Worm (Caenorhabditis elegans) whole organism, late embryonic: ENCODE data around the gene F58F12.1.

Experiments used
- C38D4.7 ChIP-seq: fragments of 200-800 bp; sonication (Bioruptor generic); optimal IDR thresholded peaks from 2 replicates; lab custom pipeline; 2018; ENCODE audit warnings: mild to moderate bottlenecking, missing genetic modification characterization, moderate library complexity, missing compliant biosample characterization
- K02D7.2 ChIP-seq: sonication (generic microtip); optimal IDR thresholded peaks from 2 replicates; lab custom pipeline; 2017; ENCODE audit warnings: mild to moderate bottlenecking, missing genetic modification characterization, missing compliant biosample characterization
- T23F11.4 ChIP-seq: fragments of 200-800 bp; sonication (Bioruptor generic); optimal IDR thresholded peaks from 2 replicates; lab custom pipeline; 2018; ENCODE audit warnings: mild to moderate bottlenecking, missing genetic modification characterization, missing compliant biosample characterization
- Y22D7AL.16 ChIP-seq: sonication (generic microtip); optimal IDR thresholded peaks from 2 replicates; lab custom pipeline; 2016; ENCODE audit warnings: missing genetic modification characterization, missing compliant biosample characterization
- ahr-1 ChIP-seq: sonication (generic microtip); optimal IDR thresholded peaks from 2 replicates; lab custom pipeline; 2016; ENCODE audit warnings: missing genetic modification characterization, missing compliant biosample characterization
- ceh-14 ChIP-seq: sonication (generic microtip); optimal IDR thresholded peaks from 2 replicates; lab custom pipeline; 2016; ENCODE audit warnings: missing genotype, missing genetic modification characterization, missing compliant biosample characterization
- ceh-19 ChIP-seq: fragments of 200-800 bp; sonication (Bioruptor generic); optimal IDR thresholded peaks from 2 replicates; lab custom pipeline; 2018; ENCODE audit warnings: mild to moderate bottlenecking, missing genetic modification characterization, missing compliant biosample characterization
- ceh-2 ChIP-seq: sonication (generic microtip); optimal IDR thresholded peaks from 2 replicates; lab custom pipeline; 2016; ENCODE audit warnings: missing genotype, missing genetic modification characterization, missing compliant biosample characterization
- ceh-24 ChIP-seq: sonication (generic microtip); optimal IDR thresholded peaks from 2 replicates; lab custom pipeline; 2016; ENCODE audit warnings: mild to moderate bottlenecking, missing genetic modification characterization, missing compliant biosample characterization
- ceh-30 ChIP-seq: fragments of 150-350 bp; optimal IDR thresholded peaks from 2 replicates; lab custom pipeline; 2014; ENCODE audit warnings: missing biosample characterization, missing genetic modification characterization
- ceh-31 ChIP-seq: sonication (generic microtip); optimal IDR thresholded peaks from 2 replicates; lab custom pipeline; 2016; ENCODE audit warnings: missing genetic modification characterization, missing compliant biosample characterization
- ceh-45 ChIP-seq: fragments of 200-800 bp; sonication (Bioruptor generic); IDR thresholded peaks from 2 replicates; pipeline ENCODE4 v1.3.6; 2022; ENCODE audit warnings: missing genetic modification reagents, missing genetic modification characterization, missing compliant biosample characterization
- ceh-48 ChIP-seq: sonication (generic microtip); optimal IDR thresholded peaks from 2 replicates; lab custom pipeline; 2016; ENCODE audit warnings: missing genetic modification characterization, inconsistent platforms, missing compliant biosample characterization
- ceh-6 ChIP-seq: fragments of 200-800 bp; sonication (Bioruptor generic); optimal IDR thresholded peaks from 2 replicates; lab custom pipeline; 2018; ENCODE audit warnings: mild to moderate bottlenecking, missing genetic modification characterization, missing compliant biosample characterization
- ceh-9 ChIP-seq: sonication (generic microtip); optimal IDR thresholded peaks from 2 replicates; lab custom pipeline; 2016; ENCODE audit warnings: mild to moderate bottlenecking, missing genetic modification characterization, inconsistent platforms, missing compliant biosample characterization
- elt-2 ChIP-seq: sonication (generic microtip); optimal IDR thresholded peaks from 2 replicates; lab custom pipeline; 2016; ENCODE audit warnings: missing genetic modification reagents, missing genetic modification characterization, missing compliant biosample characterization
- elt-4 ChIP-seq: sonication (generic microtip); optimal IDR thresholded peaks from 2 replicates; lab custom pipeline; 2016; ENCODE audit warnings: missing genetic modification characterization, missing compliant biosample characterization
- fax-1 ChIP-seq: sonication (generic microtip); optimal IDR thresholded peaks from 2 replicates; lab custom pipeline; 2016; ENCODE audit warnings: missing genotype, missing genetic modification characterization, missing compliant biosample characterization
- gmeb-2 ChIP-seq: sonication (generic microtip); optimal IDR thresholded peaks from 2 replicates; lab custom pipeline; 2016; ENCODE audit warnings: missing genetic modification characterization, inconsistent platforms, missing compliant biosample characterization
- hlh-15 ChIP-seq: sonication (generic microtip); optimal IDR thresholded peaks from 2 replicates; lab custom pipeline; 2016; ENCODE audit warnings: missing genetic modification characterization, missing compliant biosample characterization
- hlh-30 ChIP-seq: sonication (generic microtip); optimal IDR thresholded peaks from 2 replicates; lab custom pipeline; 2017; ENCODE audit warnings: antibody characterized with exemption, missing genetic modification characterization, missing compliant biosample characterization; ENCODE audit not compliant: insufficient read depth
- hlh-6 ChIP-seq: sonication (generic microtip); optimal IDR thresholded peaks from 2 replicates; lab custom pipeline; 2016; ENCODE audit warnings: missing genotype, missing genetic modification characterization, missing compliant biosample characterization
- lin-11 ChIP-seq: fragments of 200-800 bp; sonication (Bioruptor generic); optimal IDR thresholded peaks from 2 replicates; lab custom pipeline; 2018; ENCODE audit warnings: mild to moderate bottlenecking, missing genetic modification characterization, missing compliant biosample characterization
- madf-2 ChIP-seq: sonication (generic microtip); optimal IDR thresholded peaks from 2 replicates; lab custom pipeline; 2017; ENCODE audit warnings: missing genetic modification characterization, missing compliant biosample characterization
- mec-3 ChIP-seq: sonication (generic microtip); optimal IDR thresholded peaks from 2 replicates; lab custom pipeline; 2016; ENCODE audit warnings: borderline replicate concordance, missing genetic modification characterization, missing compliant biosample characterization
- nfya-1 ChIP-seq: sonication (generic microtip); optimal IDR thresholded peaks from 2 replicates; lab custom pipeline; 2017; ENCODE audit warnings: missing genetic modification characterization, mild to moderate bottlenecking, missing compliant biosample characterization, antibody characterized with exemption, moderate library complexity
- nhr-11 ChIP-seq: fragments of 150-350 bp; optimal IDR thresholded peaks from 2 replicates; lab custom pipeline; 2014; ENCODE audit warnings: missing biosample characterization, missing genetic modification characterization
- nhr-232 ChIP-seq: sonication (generic microtip); optimal IDR thresholded peaks from 2 replicates; lab custom pipeline; 2016; ENCODE audit warnings: missing genetic modification characterization, missing compliant biosample characterization
- npax-4 ChIP-seq: sonication (generic microtip); optimal IDR thresholded peaks from 2 replicates; lab custom pipeline; 2016; ENCODE audit warnings: missing genetic modification characterization, missing compliant biosample characterization
- pat-9 ChIP-seq: fragments of 200-800 bp; sonication (Bioruptor generic); optimal IDR thresholded peaks from 2 replicates; lab custom pipeline; 2018; ENCODE audit warnings: mild to moderate bottlenecking, missing genetic modification characterization, moderate library complexity, missing compliant biosample characterization
- pax-1 ChIP-seq: fragments of 150-350 bp; optimal IDR thresholded peaks from 2 replicates; lab custom pipeline; 2014; ENCODE audit warnings: missing biosample characterization, missing genetic modification characterization
- pha-2 ChIP-seq: sonication (generic microtip); optimal IDR thresholded peaks from 2 replicates; lab custom pipeline; 2017; ENCODE audit warnings: mild to moderate bottlenecking, missing genetic modification characterization, missing compliant biosample characterization
- pha-4 ChIP-seq: fragments of 150-350 bp; optimal IDR thresholded peaks from 2 replicates; lab custom pipeline; 2018; ENCODE audit warnings: missing biosample characterization, missing genetic modification reagents, missing genetic modification characterization
- sdc-2 ChIP-seq: sonication (generic microtip); optimal IDR thresholded peaks from 2 replicates; lab custom pipeline; 2016; ENCODE audit warnings: missing genotype, missing genetic modification characterization, missing compliant biosample characterization
- sox-4 ChIP-seq: sonication (generic microtip); optimal IDR thresholded peaks from 2 replicates; lab custom pipeline; 2017; ENCODE audit warnings: mild to moderate bottlenecking, missing genetic modification characterization, inconsistent platforms, missing compliant biosample characterization
- syd-9 ChIP-seq: sonication (generic microtip); optimal IDR thresholded peaks from 2 replicates; lab custom pipeline; 2016; ENCODE audit warnings: mild to moderate bottlenecking, missing genetic modification characterization, moderate library complexity, missing compliant biosample characterization
- tbx-2 ChIP-seq: sonication (generic microtip); optimal IDR thresholded peaks from 2 replicates; lab custom pipeline; 2016; ENCODE audit warnings: missing genetic modification characterization, missing compliant biosample characterization
- tbx-7 ChIP-seq: sonication (generic microtip); optimal IDR thresholded peaks from 2 replicates; lab custom pipeline; 2016; ENCODE audit warnings: missing genotype, missing genetic modification characterization, missing compliant biosample characterization
- unc-55 ChIP-seq: sonication (generic microtip); optimal IDR thresholded peaks from 2 replicates; lab custom pipeline; 2017; ENCODE audit warnings: missing biosample characterization, missing genetic modification reagents, missing genetic modification characterization
- ztf-16 ChIP-seq: sonication (generic microtip); optimal IDR thresholded peaks from 2 replicates; lab custom pipeline; 2017; ENCODE audit warnings: missing genetic modification characterization, missing compliant biosample characterization

F58F12.1 gene

DNA sequence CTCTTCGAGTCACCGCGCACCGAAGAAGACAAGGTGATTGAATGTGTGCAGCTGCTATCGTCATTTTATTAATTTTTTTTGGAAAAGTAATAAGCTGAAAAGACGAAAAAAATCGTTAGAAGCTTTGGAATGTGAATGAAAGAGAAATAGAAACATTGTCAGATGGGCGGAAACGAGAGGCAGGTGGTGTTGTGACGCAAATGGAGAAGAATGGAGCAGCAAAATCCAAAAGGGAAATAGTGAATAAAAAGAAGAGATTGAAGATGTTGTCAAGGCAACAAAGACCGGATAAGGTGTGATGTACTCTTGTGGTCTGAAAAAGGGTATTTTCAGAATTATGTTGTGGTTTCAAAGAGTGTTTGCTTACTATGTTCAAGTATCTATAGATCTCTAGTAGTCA is 41.0 kb upstream of the F58F12.1 start:
- no peak for TF ChIP-seq madf-2 (tag; lab: Kevin White, UChicago)
- no peak for TF ChIP-seq gmeb-2 (tag; lab: Kevin White, UChicago)
- no peak for TF ChIP-seq elt-2 (tag; lab: Kevin White, UChicago)
- TF ChIP-seq lin-11 (tag; lab: Kevin White, UChicago), result no peak
- no peak for TF ChIP-seq T23F11.4 (GFP tag; lab: Kevin White, UChicago)
- no peak for TF ChIP-seq tbx-2 (tag; lab: Kevin White, UChicago)
- no peak for TF ChIP-seq mec-3
- no peak for TF ChIP-seq hlh-30 (tag; lab: Kevin White, UChicago)
- TF ChIP-seq fax-1, result no peak

DNA sequence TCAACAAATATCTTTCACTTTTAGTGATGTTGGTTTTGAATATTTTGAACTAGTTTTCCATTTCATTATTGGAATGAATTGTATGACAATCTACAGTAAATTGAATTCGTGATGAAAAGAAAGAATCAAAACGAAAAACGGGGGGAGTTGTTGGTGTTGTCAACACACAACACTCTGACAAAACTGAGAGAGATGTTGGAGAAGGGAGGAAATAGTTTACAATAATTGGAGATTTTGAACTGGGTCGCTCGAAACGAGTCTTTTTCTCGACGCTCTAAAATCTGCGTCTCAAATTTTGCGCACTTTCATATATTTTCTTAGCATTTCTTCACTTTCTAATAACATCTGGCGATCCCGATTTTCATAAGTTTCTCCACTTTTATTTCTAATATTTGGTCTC is 39.6 kb upstream of the F58F12.1 start, which contains the start of gene txt-18:
Gene txt-18, plus strand, starts transcription at position 180 of the 400 bp plus-strand sequence.
- TF ChIP-seq ceh-2 (tag; lab: Kevin White, UChicago) (no peak), pha-2 (tag; lab: Kevin White, UChicago) (no peak), ceh-9 (no peak), nfya-1 (tag; lab: Kevin White, UChicago) (no peak), ceh-31 (tag; lab: Kevin White, UChicago) (no peak), K02D7.2 (no peak), unc-55 (GFP tag; lab: Kevin White, UChicago) (no peak), ceh-30 (no peak), tbx-2 (tag; lab: Kevin White, UChicago) (no peak), hlh-15 (tag; lab: Kevin White, UChicago) (no peak), hlh-30 (tag; lab: Kevin White, UChicago) (no peak), sox-4 (no peak), ceh-48 (tag; lab: Kevin White, UChicago) (no peak), ceh-45 (GFP tag; lab: Robert Waterston, UW) (no peak), ceh-19 (GFP tag; lab: Kevin White, UChicago) (no peak)

ce11 chrII:6344513-6344912 is 38.9 kb upstream of the F58F12.1 start:
- TF ChIP-seq fax-1 (no peak), syd-9 (tag; lab: Kevin White, UChicago) (no peak), hlh-6 (tag; lab: Kevin White, UChicago) (no peak), pha-4 (no peak), unc-55 (GFP tag; lab: Kevin White, UChicago) (no peak), npax-4 (tag; lab: Kevin White, UChicago) (no peak), sdc-2 (tag; lab: Kevin White, UChicago) (no peak), nhr-232 (tag; lab: Kevin White, UChicago) (no peak), ceh-14 (tag; lab: Kevin White, UChicago) (no peak), sox-4 (no peak), ceh-6 (GFP tag; lab: Kevin White, UChicago) (no peak)

DNA sequence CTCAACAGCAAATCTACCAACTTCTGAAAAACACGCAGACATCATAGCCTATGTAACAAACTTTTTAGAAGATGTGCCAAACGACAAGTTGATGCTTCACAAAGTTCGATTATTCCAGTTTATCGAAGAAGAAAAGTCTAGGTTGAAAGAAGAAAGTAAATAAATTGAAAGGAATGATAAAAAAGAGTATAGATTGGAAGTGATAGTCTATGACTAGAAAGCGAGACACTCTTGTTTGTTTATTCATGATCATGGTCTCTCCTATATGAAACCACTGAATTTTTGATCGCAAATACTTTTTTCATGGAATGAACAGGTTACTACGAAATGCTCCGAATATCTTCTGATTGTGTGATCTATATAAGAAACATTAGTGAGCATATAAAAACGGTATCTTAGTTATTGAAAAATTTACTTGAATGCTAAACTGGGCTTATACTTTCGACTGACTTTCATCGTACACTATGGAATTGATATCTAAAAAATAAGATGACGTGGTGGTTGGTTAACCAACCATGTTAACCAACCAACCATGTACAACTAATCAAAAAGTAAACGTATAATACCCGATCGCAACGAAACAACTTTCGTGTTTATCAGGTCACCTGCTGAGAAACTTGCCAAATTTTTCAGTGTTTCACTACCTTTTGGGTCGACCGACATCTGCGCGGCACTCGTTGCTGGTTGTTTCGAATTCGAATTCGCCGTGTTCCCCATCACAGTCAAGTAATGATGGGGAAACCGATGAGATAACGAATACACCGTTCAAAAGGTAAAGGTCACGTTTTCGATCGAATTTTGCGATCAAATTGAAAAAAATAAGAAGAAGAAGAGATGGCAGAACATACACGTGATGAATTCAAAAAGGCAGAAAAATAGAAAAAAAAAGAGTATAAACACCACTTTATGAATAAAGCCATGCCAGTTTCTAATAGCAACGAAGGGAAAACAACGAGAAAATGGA is 38.0 kb upstream of the F58F12.1 start, which contains the start of gene C32D5.8:
Gene C32D5.8, minus strand, starts transcription at position 770 of the 964 bp plus-strand sequence.
- TF ChIP-seq pha-2 (tag; lab: Kevin White, UChicago), result no peak
- TF ChIP-seq ztf-16 (tag; lab: Kevin White, UChicago), result no peak
- TF ChIP-seq npax-4 (tag; lab: Kevin White, UChicago), result no peak
- TF ChIP-seq pat-9 (tag; lab: Kevin White, UChicago), result no peak
- TF ChIP-seq ceh-30, result no peak
- TF ChIP-seq nhr-11, result no peak
- no peak for TF ChIP-seq nhr-232 (tag; lab: Kevin White, UChicago)
- no peak for TF ChIP-seq T23F11.4 (GFP tag; lab: Kevin White, UChicago)
- no peak for TF ChIP-seq ahr-1 (tag; lab: Kevin White, UChicago)
- no peak for TF ChIP-seq ceh-24
- no peak for TF ChIP-seq nfya-1 (tag; lab: Kevin White, UChicago)
- TF ChIP-seq pax-1 (tag; lab: Kevin White, UChicago), result no peak
- TF ChIP-seq elt-4 (tag; lab: Kevin White, UChicago), result no peak
- no peak for TF ChIP-seq Y22D7AL.16
- no peak for TF ChIP-seq ceh-6 (GFP tag; lab: Kevin White, UChicago)
- no peak for TF ChIP-seq tbx-7 (tag; lab: Kevin White, UChicago)
- TF ChIP-seq hlh-30 (tag; lab: Kevin White, UChicago), result no peak
- TF ChIP-seq syd-9 (tag; lab: Kevin White, UChicago), result no peak
- TF ChIP-seq C38D4.7 (GFP tag; lab: Kevin White, UChicago), result no peak
